Worm (Caenorhabditis elegans) whole organism, early embryonic: ENCODE results near the gene idpp-11.

Experiments
- B0310.2 ChIP-seq: sonication (generic microtip); optimal IDR thresholded peaks from 2 replicates; lab custom pipeline; 2016; ENCODE audit warnings: mild to moderate bottlenecking, missing genetic modification characterization, missing compliant biosample characterization
- F13C5.2 ChIP-seq: sonication (generic microtip); optimal IDR thresholded peaks from 2 replicates; lab custom pipeline; 2017; ENCODE audit warnings: mild to moderate bottlenecking, missing genetic modification characterization, inconsistent platforms, missing compliant biosample characterization
- ama-1 ChIP-seq: fragments of 150-350 bp; optimal IDR thresholded peaks from 2 replicates; lab custom pipeline; 2014
- ceh-13 ChIP-seq: fragments of 200-800 bp; sonication (Bioruptor generic); optimal IDR thresholded peaks from 2 replicates; lab custom pipeline; 2018; ENCODE audit warnings: mild to moderate bottlenecking, missing genetic modification characterization, missing compliant biosample characterization
- ceh-36 ChIP-seq: sonication (generic microtip); optimal IDR thresholded peaks from 2 replicates; lab custom pipeline; 2016; ENCODE audit warnings: missing genetic modification characterization, inconsistent platforms, missing compliant biosample characterization
- ets-7 ChIP-seq: sonication (generic microtip); optimal IDR thresholded peaks from 2 replicates; lab custom pipeline; 2016; ENCODE audit warnings: missing genotype, missing genetic modification characterization, missing compliant biosample characterization
- flt-1 ChIP-seq: fragments of 200-800 bp; sonication (Bioruptor generic); IDR thresholded peaks from 2 replicates; pipeline ENCODE4 v1.3.6; 2022; ENCODE audit warnings: missing genetic modification characterization, missing compliant biosample characterization
- hmbx-1 ChIP-seq: sonication (generic microtip); optimal IDR thresholded peaks from 2 replicates; lab custom pipeline; 2016; ENCODE audit warnings: mild to moderate bottlenecking, missing genetic modification characterization, missing compliant biosample characterization
- hmg-4 ChIP-seq: fragments of 200-800 bp; sonication (Bioruptor generic); optimal IDR thresholded peaks from 2 replicates; lab custom pipeline; 2018; ENCODE audit warnings: mild to moderate bottlenecking, missing genetic modification characterization, missing compliant biosample characterization
- hnd-1 ChIP-seq: sonication (generic microtip); optimal IDR thresholded peaks from 2 replicates; lab custom pipeline; 2016; ENCODE audit warnings: missing genetic modification characterization, missing compliant biosample characterization
- pes-1 ChIP-seq: fragments of 200-800 bp; sonication (Bioruptor generic); IDR thresholded peaks from 2 replicates; pipeline ENCODE4 v1.3.6; 2022; ENCODE audit warnings: missing genetic modification reagents, missing genetic modification characterization, missing compliant biosample characterization
- scrt-1 ChIP-seq: fragments of 200-800 bp; sonication (Bioruptor generic); IDR thresholded peaks from 2 replicates; pipeline ENCODE4 v1.3.6; 2022; ENCODE audit warnings: missing genetic modification characterization, missing compliant biosample characterization
- sea-1 ChIP-seq: fragments of 200-800 bp; sonication (Bioruptor generic); conservative IDR thresholded peaks from 2 replicates; pipeline ENCODE4 v1.3.6; 2022; ENCODE audit warnings: missing genetic modification characterization, missing compliant biosample characterization
- tbx-11 ChIP-seq: fragments of 200-800 bp; sonication (Bioruptor generic); IDR thresholded peaks from 2 replicates; pipeline ENCODE4 v1.3.6; 2022; ENCODE audit warnings: missing genetic modification characterization, missing compliant biosample characterization
- tbx-37 ChIP-seq: fragments of 200-800 bp; sonication (Bioruptor generic); conservative IDR thresholded peaks from 2 replicates; pipeline ENCODE4 v1.3.6; 2022; ENCODE audit warnings: missing genetic modification reagents, missing genetic modification characterization, missing compliant biosample characterization
- tra-4 ChIP-seq: sonication (generic microtip); optimal IDR thresholded peaks from 2 replicates; lab custom pipeline; 2017; ENCODE audit warnings: missing genetic modification characterization, missing compliant biosample characterization

idpp-11 gene

DNA sequence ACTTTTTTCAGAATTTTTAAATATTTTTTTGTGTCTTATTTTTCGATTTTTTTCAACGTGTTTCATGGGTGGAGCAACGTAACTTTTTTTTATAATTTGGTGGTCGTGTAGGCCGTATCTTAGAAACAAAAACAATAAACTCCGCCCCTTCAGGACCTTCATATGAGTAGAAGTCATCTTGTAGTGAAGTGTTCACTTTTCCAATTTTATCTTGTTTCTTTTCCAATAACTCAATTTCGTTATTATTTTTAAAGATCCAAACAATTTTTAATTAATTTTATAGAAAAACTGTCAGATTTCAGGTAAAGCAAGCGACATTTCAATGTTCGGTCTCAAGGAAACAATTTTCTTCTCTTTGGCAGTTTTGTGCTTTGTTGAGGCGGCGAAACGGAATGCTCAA lies 46.6 kb downstream of the idpp-11 start, which contains the start of gene C39D10.2:
Gene C39D10.2, plus strand, starts transcription at position 301 of the 400 bp plus-strand sequence.
- no peak for TF ChIP-seq pes-1 (GFP tag; lab: Robert Waterston, UW)
- TF ChIP-seq F13C5.2 (tag; lab: Kevin White, UChicago): no peak
- TF ChIP-seq flt-1 (GFP tag; lab: Robert Waterston, UW): no peak
- TF ChIP-seq ceh-36 (tag; lab: Kevin White, UChicago): no peak
- no peak for TF ChIP-seq ceh-13 (GFP tag; lab: Kevin White, UChicago)

DNA sequence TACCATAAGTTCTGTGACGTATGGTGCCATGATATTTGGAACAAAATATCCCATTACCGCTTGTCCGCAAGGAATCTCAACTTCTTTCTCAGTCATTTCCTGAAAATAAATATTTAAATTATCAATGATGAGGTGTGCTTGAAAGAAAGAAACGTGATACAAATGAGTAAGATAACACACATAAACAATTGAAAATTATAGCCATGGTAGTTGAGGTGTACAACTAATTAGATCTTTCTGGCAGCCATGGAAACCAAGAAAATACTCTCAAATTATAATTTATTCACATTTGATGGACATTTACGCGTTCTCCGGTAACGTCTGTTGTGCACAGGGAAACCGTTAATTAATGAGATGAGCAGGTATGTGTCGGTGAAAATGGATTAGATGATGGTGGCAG lies 50.0 kb downstream of the idpp-11 start, which contains the start of gene C39D10.5:
Gene C39D10.5, minus strand, starts transcription at position 101 of the 400 bp plus-strand sequence.
- TF ChIP-seq tra-4 (tag; lab: Kevin White, UChicago) (no peak), tbx-37 (no peak), flt-1 (GFP tag; lab: Robert Waterston, UW) (no peak), hmbx-1 (tag; lab: Kevin White, UChicago) (no peak), tbx-11 (GFP tag; lab: Robert Waterston, UW) (no peak), hnd-1 (tag; lab: Kevin White, UChicago) (no peak), scrt-1 (GFP tag; lab: Robert Waterston, UW) (no peak), hmg-4 (GFP tag; lab: Kevin White, UChicago) (no peak), ama-1 (lab: Kevin White, UChicago) (no peak), pes-1 (GFP tag; lab: Robert Waterston, UW) (no peak), B0310.2 (no peak), ceh-36 (tag; lab: Kevin White, UChicago) (no peak), ceh-13 (GFP tag; lab: Kevin White, UChicago) (no peak), sea-1 (GFP tag; lab: Robert Waterston, UW) (no peak), ets-7 (no peak), F13C5.2 (tag; lab: Kevin White, UChicago) (no peak)
